Worm (Caenorhabditis elegans) whole organism, L1 larva: ENCODE measurements around the gene col-68.
"Not testable (repeated sequence)": the region's sequence is repeated elsewhere in the genome, so short reads cannot be mapped to it uniquely, and the experiment has no call there.

Experiments
- C04F5.9 ChIP-seq: sonication (generic microtip); optimal IDR thresholded peaks from 2 replicates; lab custom pipeline; 2016; ENCODE audit warnings: missing genetic modification characterization, missing compliant biosample characterization
- C34B4.2 ChIP-seq: sonication (generic microtip); optimal IDR thresholded peaks from 2 replicates; lab custom pipeline; 2017; ENCODE audit warnings: mild to moderate bottlenecking, missing genetic modification characterization, missing compliant biosample characterization
- ceh-63 ChIP-seq: fragments of 200-800 bp; sonication (Bioruptor generic); optimal IDR thresholded peaks from 2 replicates; lab custom pipeline; 2018; ENCODE audit warnings: mild to moderate bottlenecking, missing genetic modification characterization, missing compliant biosample characterization
- ceh-8 ChIP-seq: fragments of 200-800 bp; sonication (Bioruptor generic); optimal IDR thresholded peaks from 2 replicates; lab custom pipeline; 2018; ENCODE audit warnings: mild to moderate bottlenecking, missing genetic modification characterization, moderate library complexity, missing compliant biosample characterization
- ceh-88 ChIP-seq: fragments of 200-800 bp; sonication (Bioruptor generic); IDR thresholded peaks from 2 replicates; pipeline ENCODE4 v1.3.6; 2022; ENCODE audit warnings: missing genetic modification characterization, missing compliant biosample characterization
- ces-1 ChIP-seq: fragments of 150-350 bp; optimal IDR thresholded peaks from 2 replicates; lab custom pipeline; 2014; ENCODE audit warnings: missing biosample characterization, missing genetic modification reagents, missing genetic modification characterization
- efl-1 ChIP-seq, 4 experiments: fragments of 150-350 bp; optimal IDR thresholded peaks in 3 of 4; peaks in 1 of 4; 1 replicate in 1 of 4; 2 replicates in 3 of 4; lab custom pipeline; 2014; ENCODE audit warnings: missing biosample characterization in 2 of 4, missing genetic modification characterization in 2 of 4, missing genetic modification reagents in 2 of 4
- egl-13 ChIP-seq: sonication (generic microtip); optimal IDR thresholded peaks from 2 replicates; lab custom pipeline; 2016; ENCODE audit warnings: missing genotype, missing genetic modification reagents, missing genetic modification characterization, missing compliant biosample characterization
- egl-27 ChIP-seq, 2 experiments: fragments of 150-350 bp in 1 of 2; sonication (generic microtip); optimal IDR thresholded peaks; 3 replicates each; lab custom pipeline; 2017 to 2018; ENCODE audit warnings: missing biosample characterization in 2 of 2, missing genetic modification characterization in 2 of 2, missing genetic modification reagents in 2 of 2
- elt-2 ChIP-seq: sonication (generic microtip); optimal IDR thresholded peaks from 2 replicates; lab custom pipeline; 2016; ENCODE audit warnings: missing genetic modification characterization, mild to moderate bottlenecking, inconsistent platforms, missing compliant biosample characterization, missing genetic modification reagents
- elt-3 ChIP-seq, 6 experiments: fragments of 150-350 bp in 1 of 6; sonication (generic microtip); optimal IDR thresholded peaks; 2 replicates each; lab custom pipeline; 2017 to 2018; ENCODE audit warnings: missing biosample characterization in 6 of 6, missing genetic modification characterization in 6 of 6, inconsistent platforms in 1 of 6
- fkh-10 ChIP-seq: sonication (generic microtip); optimal IDR thresholded peaks from 2 replicates; lab custom pipeline; 2017; ENCODE audit warnings: missing biosample characterization, missing genetic modification reagents, missing genetic modification characterization
- fkh-8 ChIP-seq: sonication (generic microtip); optimal IDR thresholded peaks from 2 replicates; lab custom pipeline; 2016; ENCODE audit warnings: mild to moderate bottlenecking, missing genetic modification characterization, missing compliant biosample characterization
- grh-1 ChIP-seq: fragments of 200-800 bp; sonication (Bioruptor generic); IDR thresholded peaks from 2 replicates; pipeline ENCODE4 v1.3.6; 2022; ENCODE audit warnings: missing genetic modification reagents, missing genetic modification characterization, missing compliant biosample characterization
- hpl-2 ChIP-seq: fragments of 150-350 bp; optimal IDR thresholded peaks from 2 replicates; lab custom pipeline; 2014; ENCODE audit warnings: missing biosample characterization, missing genetic modification reagents, missing genetic modification characterization
- lin-13 ChIP-seq: fragments of 150-350 bp; optimal IDR thresholded peaks from 2 replicates; lab custom pipeline; 2014; ENCODE audit warnings: missing biosample characterization, missing genetic modification reagents, missing genetic modification characterization
- lin-14 ChIP-seq: fragments of 200-800 bp; sonication (Bioruptor generic); optimal IDR thresholded peaks from 2 replicates; lab custom pipeline; 2018; ENCODE audit warnings: mild to moderate bottlenecking, missing genetic modification characterization, moderate library complexity, missing compliant biosample characterization
- lin-35 ChIP-seq, 2 experiments: fragments of 150-350 bp; optimal IDR thresholded peaks; 2 replicates each; lab custom pipeline; 2014; ENCODE audit warnings: missing biosample characterization in 2 of 2, missing genetic modification characterization in 2 of 2, missing genetic modification reagents in 2 of 2
- lin-39 ChIP-seq: fragments of 150-350 bp; optimal IDR thresholded peaks from 2 replicates; lab custom pipeline; 2014; ENCODE audit warnings: missing biosample characterization, missing genetic modification reagents, missing genetic modification characterization
- nhr-11 ChIP-seq: fragments of 150-350 bp; optimal IDR thresholded peaks from 2 replicates; lab custom pipeline; 2014; ENCODE audit warnings: missing biosample characterization, missing genetic modification characterization
- nhr-12 ChIP-seq: sonication (generic microtip); optimal IDR thresholded peaks from 2 replicates; lab custom pipeline; 2017; ENCODE audit warnings: missing biosample characterization, missing genetic modification characterization
- nhr-19 ChIP-seq: fragments of 200-800 bp; sonication (Bioruptor generic); conservative IDR thresholded peaks from 2 replicates; pipeline ENCODE4 v1.3.6; 2022; ENCODE audit warnings: missing genetic modification characterization, missing compliant biosample characterization
- nhr-28 ChIP-seq: fragments of 150-350 bp; optimal IDR thresholded peaks from 2 replicates; lab custom pipeline; 2014; ENCODE audit warnings: missing biosample characterization, missing genetic modification characterization
- nhr-47 ChIP-seq: sonication (generic microtip); optimal IDR thresholded peaks from 2 replicates; lab custom pipeline; 2016; ENCODE audit warnings: mild to moderate bottlenecking, missing genetic modification characterization, moderate library complexity, missing compliant biosample characterization
- nhr-84 ChIP-seq: sonication (generic microtip); optimal IDR thresholded peaks from 2 replicates; lab custom pipeline; 2017; ENCODE audit warnings: missing biosample characterization, missing genetic modification characterization
- nhr-85 ChIP-seq: sonication (generic microtip); peaks from one replicate; lab custom pipeline; 2016; ENCODE audit warnings: missing genetic modification characterization, inconsistent platforms, missing compliant biosample characterization
- unc-130 ChIP-seq: fragments of 150-350 bp; optimal IDR thresholded peaks from 2 replicates; lab custom pipeline; 2017; ENCODE audit warnings: missing biosample characterization, missing genetic modification characterization, inconsistent platforms
- vab-15 ChIP-seq: sonication (generic microtip); optimal IDR thresholded peaks from 2 replicates; lab custom pipeline; 2017; ENCODE audit warnings: missing genotype, mild to moderate bottlenecking, missing genetic modification characterization, missing compliant biosample characterization
- xbp-1 ChIP-seq: sonication (generic microtip); optimal IDR thresholded peaks from 2 replicates; lab custom pipeline; 2016; ENCODE audit warnings: missing genetic modification characterization, missing compliant biosample characterization
- ztf-11 ChIP-seq, 2 experiments: sonication (generic microtip); optimal IDR thresholded peaks; 2 replicates each; lab custom pipeline; 2016 to 2017; ENCODE audit warnings: missing genetic modification characterization in 2 of 2, missing biosample characterization in 1 of 2, missing compliant biosample characterization in 1 of 2

col-68 gene

ce11 chrII:97992-98763 lies 6.2 kb upstream of the col-68 start, which contains the start of the genes luc-7L3 and sftb-6 (continued):
- TF ChIP-seq efl-1 (optimal IDR thresholded peaks at IDR 0.05; lab: Kevin White, UChicago): peak; percentile 38 to 48
- TF ChIP-seq efl-1 (GFP tag; optimal IDR thresholded peaks at IDR 0.05 in 1 of 2; lab: Kevin White, UChicago): peak; percentile 61 to 87
- peak; percentile 58 to 62 for TF ChIP-seq lin-35 (GFP tag; optimal IDR thresholded peaks at IDR 0.05; lab: Kevin White, UChicago)
- TF ChIP-seq unc-130 (tag; lab: Kevin White, UChicago): no peak
- peak; percentile 75 for TF ChIP-seq nhr-19

ce11 chrII:98894-99293 lies 5.4 kb upstream of the col-68 start, which contains the start of gene C50D2.10:
Gene C50D2.10, plus strand, starts transcription at chrII:99138.
- TF ChIP-seq lin-13 (GFP tag; lab: Kevin White, UChicago); nhr-11 (tag; lab: Kevin White, UChicago); elt-2 (tag; lab: Kevin White, UChicago): not testable (repeated sequence)

- no peak for TF ChIP-seq lin-39 (tag; lab: Kevin White, UChicago)
Observed at ce11 chrII:101176-101575, 3.2 kb upstream of the col-68 start.

- TF ChIP-seq ceh-8 (no peak), efl-1 (optimal IDR thresholded peaks at IDR 0.05; lab: Kevin White, UChicago) (no peak), efl-1 (GFP tag; optimal IDR thresholded peaks at IDR 0.05 in 1 of 2; lab: Kevin White, UChicago) (peak in 1 of 2 experiments; percentile 34)
Observed at ce11 chrII:105327-105882, 1.1 kb downstream of the col-68 start.

ce11 chrII:105889-106288 lies 1.6 kb downstream of the col-68 start, which contains the start of gene txt-1:
Gene txt-1, plus strand, starts transcription at chrII:106189.
- TF ChIP-seq ces-1 (GFP tag; lab: Kevin White, UChicago) (no peak), efl-1 (optimal IDR thresholded peaks at IDR 0.05; lab: Kevin White, UChicago) (no peak), efl-1 (GFP tag; optimal IDR thresholded peaks at IDR 0.05 in 1 of 2; lab: Kevin White, UChicago) (no peak), xbp-1 (tag; lab: Kevin White, UChicago) (no peak), nhr-11 (tag; lab: Kevin White, UChicago) (no peak), lin-13 (GFP tag; lab: Kevin White, UChicago) (no peak), nhr-47 (tag; lab: Kevin White, UChicago) (no peak), ceh-88 (GFP tag; lab: Robert Waterston, UW) (no peak), C34B4.2 (no peak), egl-13 (tag; lab: Kevin White, UChicago) (no peak), ceh-8 (no peak), nhr-28 (tag; lab: Kevin White, UChicago) (no peak), nhr-12 (tag; lab: Kevin White, UChicago) (no peak), ceh-63 (GFP tag; lab: Kevin White, UChicago) (no peak), ztf-11 (tag; optimal IDR thresholded peaks at IDR 0.05; lab: Kevin White, UChicago) (no peak)

ce11 chrII:107703-108102 lies 3.4 kb downstream of the col-68 start:
- no peak for TF ChIP-seq grh-1 (GFP tag; lab: Robert Waterston, UW)
- TF ChIP-seq lin-14 (GFP tag; lab: Kevin White, UChicago): peak; percentile 42
- TF ChIP-seq, all 84 proteins: peak for 1

ce11 chrII:108865-109264 lies 4.5 kb downstream of the col-68 start, which contains the start of gene C50D2.2:
Gene C50D2.2, plus strand, starts transcription at chrII:109165.
- TF ChIP-seq nhr-11 (tag; lab: Kevin White, UChicago) (no peak), nhr-84 (tag; lab: Kevin White, UChicago) (no peak)

ce11 chrII:111267-111666 lies 6.9 kb downstream of the col-68 start, which contains the start of gene C50D2.1:
Gene C50D2.1, plus strand, starts transcription at chrII:111567.
- TF ChIP-seq C04F5.9 (tag; lab: Kevin White, UChicago): no peak
- no peak for TF ChIP-seq unc-130 (tag; lab: Kevin White, UChicago)
- no peak for TF ChIP-seq egl-27 (tag; optimal IDR thresholded peaks at IDR 0.05; lab: Kevin White, UChicago)
- TF ChIP-seq elt-3 (tag; optimal IDR thresholded peaks at IDR 0.05; lab: Kevin White, UChicago): no peak
- no peak for TF ChIP-seq nhr-85 (tag; lab: Kevin White, UChicago)
- no peak for TF ChIP-seq lin-13 (GFP tag; lab: Kevin White, UChicago)
- no peak for TF ChIP-seq elt-2 (tag; lab: Kevin White, UChicago)
- no peak for TF ChIP-seq vab-15 (tag; lab: Kevin White, UChicago)
- TF ChIP-seq hpl-2 (GFP tag; lab: Kevin White, UChicago): no peak
- no peak for TF ChIP-seq nhr-12 (tag; lab: Kevin White, UChicago)
- TF ChIP-seq fkh-10 (GFP tag; lab: Kevin White, UChicago): no peak
- TF ChIP-seq fkh-8 (tag; lab: Kevin White, UChicago): no peak
